Worm (Caenorhabditis elegans): ENCODE results near the gene col-171.

Gene col-171

DNA sequence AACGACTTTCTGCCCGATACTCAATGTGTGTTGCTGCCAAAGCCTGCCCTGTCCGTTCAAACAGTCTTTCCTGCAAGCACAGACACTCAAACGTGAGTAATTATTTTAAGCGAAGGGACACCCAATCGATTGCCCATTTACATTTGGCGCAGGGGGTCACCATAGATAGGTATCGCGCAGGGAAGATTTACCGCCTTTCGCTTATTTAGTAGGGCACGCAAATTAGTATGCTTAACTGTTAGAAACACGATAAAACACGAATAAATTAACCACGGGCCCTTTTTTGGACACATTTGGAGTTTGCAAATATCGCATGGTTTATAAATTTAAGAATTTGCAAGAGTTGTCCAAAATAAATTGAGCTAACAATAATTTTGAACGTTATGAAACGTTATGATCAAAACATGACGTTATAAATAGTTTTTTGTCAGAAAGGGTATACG, 37.7 kb upstream of the col-171 start (continued):
- TF ChIP-seq hif-1 (tag; optimal IDR thresholded peaks at IDR 0.05) (peak; percentile 85 to 92), ceh-20 (GFP tag; IDR thresholded peaks at IDR 0.05) (peak; percentile 99), nhr-111 (GFP tag; optimal IDR thresholded peaks at IDR 0.05) (peak; percentile 44), mes-2 (tag; optimal IDR thresholded peaks at IDR 0.05; ENCODE audit: poor library complexity, severe bottlenecking) (peak; percentile 98), ztf-7 (tag; optimal IDR thresholded peaks at IDR 0.05) (peak; percentile 94), F10B5.3 (tag; optimal IDR thresholded peaks at IDR 0.05) (peak; percentile 97), ZK546.5 (tag; optimal IDR thresholded peaks at IDR 0.05) (peak; percentile 53 to 80), daf-12 (tag; optimal IDR thresholded peaks at IDR 0.05) (peak; percentile 28), hmg-1.1 (GFP tag; IDR thresholded peaks at IDR 0.05) (peak; percentile 100), ceh-62 (tag; optimal IDR thresholded peaks at IDR 0.05) (no peak), F49E8.2 (tag; optimal IDR thresholded peaks at IDR 0.05; ENCODE audit: borderline replicate concordance) (peak; percentile 19), hlh-30 (tag; optimal IDR thresholded peaks at IDR 0.05; ENCODE audit: insufficient read depth) (peak; percentile 95), ztf-11 (tag; optimal IDR thresholded peaks at IDR 0.05) (peak; percentile 96), pqm-1 (tag; optimal IDR thresholded peaks at IDR 0.05) (peak; percentile 46), lin-13 (GFP tag; optimal IDR thresholded peaks at IDR 0.05) (peak; percentile 98), daf-19 (GFP tag; conservative IDR thresholded peaks at IDR 0.05) (peak; percentile 97), daf-16 (GFP tag; optimal IDR thresholded peaks at IDR 0.05) (peak; percentile 97 to 98), daf-16 (tag; optimal IDR thresholded peaks at IDR 0.05) (peak; percentile 96), Y105C5A.15 (GFP tag; IDR thresholded peaks at IDR 0.05) (peak; percentile 92), ctbp-1 (GFP tag; IDR thresholded peaks at IDR 0.05) (peak; percentile 99), lin-38 (GFP tag; IDR thresholded peaks at IDR 0.05) (peak; percentile 89), ceh-82 (tag; optimal IDR thresholded peaks at IDR 0.05) (peak; percentile 96), spr-1 (tag; optimal IDR thresholded peaks at IDR 0.05) (peak; percentile 98), T20F7.1 (GFP tag; optimal IDR thresholded peaks at IDR 0.05) (peak; percentile 94), gei-8 (GFP tag; optimal IDR thresholded peaks at IDR 0.05) (peak; percentile 96), Y48G9A.11 (GFP tag; IDR thresholded peaks at IDR 0.05) (0 out of 2 replicates have a peak, but pooled peaks have one; percentile 42), zfp-2 (tag; optimal IDR thresholded peaks at IDR 0.05) (peak; percentile 91), nhr-25 (tag; optimal IDR thresholded peaks at IDR 0.05; ENCODE audit: borderline replicate concordance, insufficient read depth) (peak; percentile 98), ceh-28 (tag; optimal IDR thresholded peaks at IDR 0.05) (peak; percentile 96), F44E2.7 (GFP tag; IDR thresholded peaks at IDR 0.05) (peak; percentile 92), T26A8.4 (GFP tag; IDR thresholded peaks at IDR 0.05) (peak; percentile 100), lin-15B (tag; optimal IDR thresholded peaks at IDR 0.05) (peak; percentile 80), snpc-1.2 (GFP tag; IDR thresholded peaks at IDR 0.05) (no peak), mxl-2 (GFP tag; conservative IDR thresholded peaks at IDR 0.05) (peak; percentile 91), nhr-102 (tag; optimal IDR thresholded peaks at IDR 0.05) (peak; percentile 100), spr-3 (GFP tag; optimal IDR thresholded peaks at IDR 0.05) (peak; percentile 99), aha-1 (tag) (peak; percentile 100), snpc-4 (tag; optimal IDR thresholded peaks at IDR 0.05) (peak; percentile 62), nhr-10 (tag; optimal IDR thresholded peaks at IDR 0.05) (peak; percentile 100), unc-62 (GFP tag; optimal IDR thresholded peaks at IDR 0.05 in 1 of 2) (peak; percentile 93 to 100), unc-62 (tag; optimal IDR thresholded peaks at IDR 0.05) (peak; percentile 91), ceh-44 (GFP tag; IDR thresholded peaks at IDR 0.05) (peak; percentile 45; the same call in 1 of the 2 replicates), duxl-1 (tag; optimal IDR thresholded peaks at IDR 0.05; ENCODE audit: poor library complexity) (peak; percentile 99), nhr-237 (tag; optimal IDR thresholded peaks at IDR 0.05) (peak; percentile 95), unc-130 (GFP tag; optimal IDR thresholded peaks at IDR 0.05) (peak; percentile 40), madf-9 (GFP tag; conservative IDR thresholded peaks at IDR 0.05) (peak; percentile 99), fkh-10 (GFP tag; optimal IDR thresholded peaks at IDR 0.05) (peak; percentile 100), F37D6.2 (tag; optimal IDR thresholded peaks at IDR 0.05) (peak; percentile 99), dpl-1 (GFP tag; optimal IDR thresholded peaks at IDR 0.05) (peak; percentile 74), mdl-1 (tag; optimal IDR thresholded peaks at IDR 0.05) (peak; percentile 95), arid-1 (GFP tag; conservative IDR thresholded peaks at IDR 0.05) (peak; percentile 96)

Measured in whole organism, L4 larva.